Worm (Caenorhabditis elegans): Measurements from ENCODE around the gene sre-42.

DNA sequence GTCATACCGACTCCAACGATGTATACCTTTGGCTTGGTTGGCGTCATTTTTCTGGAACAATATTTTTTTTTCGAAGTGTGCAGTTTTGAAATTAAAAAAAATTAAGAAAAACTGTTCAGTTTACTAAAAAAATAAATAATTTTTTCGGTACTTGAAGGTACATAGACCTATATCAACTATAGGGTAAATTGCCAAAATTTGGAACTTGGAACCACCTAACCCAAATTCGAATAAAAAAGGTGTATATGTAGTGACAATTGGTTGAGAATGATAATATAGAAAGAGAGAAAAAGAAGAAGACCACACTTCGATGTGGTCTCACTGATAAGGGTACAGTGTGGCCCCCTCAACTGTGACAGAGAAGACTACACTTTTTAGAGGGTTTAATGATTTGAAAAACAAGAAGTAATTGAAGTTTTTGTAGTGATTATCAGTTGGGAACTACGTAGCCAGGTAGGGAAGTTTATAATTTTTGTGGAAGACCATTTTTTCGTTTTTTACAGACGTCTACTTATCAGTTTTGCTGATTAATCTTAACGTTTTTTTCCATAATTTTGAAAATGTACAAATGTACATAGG lies 39.1 kb upstream of the sre-42 start, which contains the start of gene daf-22:
- TF ChIP-seq fkh-10 (GFP tag; optimal IDR thresholded peaks at IDR 0.05) (no peak), rnt-1 (tag; optimal IDR thresholded peaks at IDR 0.05) (no peak), pros-1 (tag; optimal IDR thresholded peaks at IDR 0.05) (no peak), sdc-2 (tag; optimal IDR thresholded peaks at IDR 0.05) (no peak), pqm-1 (tag; optimal IDR thresholded peaks at IDR 0.05) (no peak), K02D7.2 (tag; optimal IDR thresholded peaks at IDR 0.05) (no peak), hlh-6 (tag; optimal IDR thresholded peaks at IDR 0.05) (no peak), eyg-1 (tag; optimal IDR thresholded peaks at IDR 0.05) (no peak), ets-4 (tag; optimal IDR thresholded peaks at IDR 0.05) (no peak), pag-3 (tag; optimal IDR thresholded peaks at IDR 0.05; ENCODE audit: borderline replicate concordance) (no peak), unc-86 (tag; optimal IDR thresholded peaks at IDR 0.05) (no peak), hlh-15 (tag; optimal IDR thresholded peaks at IDR 0.05) (no peak), dmd-4 (tag; optimal IDR thresholded peaks at IDR 0.05; ENCODE audit: borderline replicate concordance) (no peak), nhr-11 (tag; optimal IDR thresholded peaks at IDR 0.05) (no peak)

All from whole organism, late embryonic.